Fruit fly (Drosophila melanogaster): ENCODE measurements around the gene Snap24.

Snap24 gene

DNA sequence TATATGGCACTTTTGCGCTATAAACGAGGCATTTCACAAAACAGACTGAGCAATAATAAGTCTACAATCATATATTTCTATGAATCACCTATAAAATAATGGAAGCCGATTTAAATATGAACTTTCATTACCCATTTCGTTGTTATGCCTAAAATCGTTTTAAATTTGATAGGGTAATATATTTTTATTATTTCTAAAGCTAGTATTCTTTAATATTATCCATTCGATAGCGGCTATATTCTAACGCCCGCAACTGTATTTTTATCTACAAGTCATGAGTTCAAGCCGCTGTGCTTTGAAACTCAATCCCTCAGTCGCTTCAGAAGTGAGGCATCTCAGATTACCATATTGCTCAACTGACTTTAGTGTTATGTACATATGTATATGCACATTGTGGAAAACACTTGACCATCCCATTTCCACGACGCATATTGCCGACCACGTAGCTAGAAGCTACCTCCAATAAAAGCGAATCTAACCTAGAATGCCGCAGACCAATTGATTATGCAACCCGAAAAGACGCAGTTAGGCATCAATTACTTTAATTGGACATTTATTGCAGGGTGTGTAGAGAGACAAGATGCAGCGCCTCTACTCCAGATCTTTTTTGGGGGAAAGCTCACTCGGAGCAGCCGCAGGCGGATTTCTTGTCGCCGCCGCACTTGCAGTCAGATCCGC lies 20.4 kb upstream of the Snap24 start (continued):
- no peak for TF ChIP-seq cwo (GFP tag; optimal IDR thresholded peaks at IDR 0.05)
- TF ChIP-seq CHES-1-like (GFP tag; optimal IDR thresholded peaks at IDR 0.05) = no peak
- no peak for TF ChIP-seq CG3847 (GFP tag; IDR thresholded peaks at IDR 0.05)
- peak; percentile 34 for TF ChIP-seq dmrt99B (tag; optimal IDR thresholded peaks at IDR 0.05)
- peak; percentile 25 for TF ChIP-seq CG2678 (tag; optimal IDR thresholded peaks at IDR 0.05)
- TF ChIP-seq CG11696 (GFP tag; IDR thresholded peaks at IDR 0.05) = peak; percentile 79
- no peak for TF ChIP-seq Fer2 (tag; optimal IDR thresholded peaks at IDR 0.05)
- no peak for TF ChIP-seq CG6683 (GFP tag; optimal IDR thresholded peaks at IDR 0.05)
- no peak for TF ChIP-seq bowl (GFP tag; IDR thresholded peaks at IDR 0.05)
- no peak for TF ChIP-seq BEAF-32 (GFP tag; optimal IDR thresholded peaks at IDR 0.05)
- no peak for TF ChIP-seq inv (GFP tag; IDR thresholded peaks at IDR 0.05; ENCODE audit: partially characterized antibody)
- no peak for TF ChIP-seq CG13424 (tag; optimal IDR thresholded peaks at IDR 0.05)
- TF ChIP-seq slbo (GFP tag; IDR thresholded peaks at IDR 0.05) = no peak
- TF ChIP-seq zfh1 (GFP tag; IDR thresholded peaks at IDR 0.05) = no peak
- peak; percentile 5 for TF ChIP-seq nmo (GFP tag; optimal IDR thresholded peaks at IDR 0.05)
- peak; percentile 24 for TF ChIP-seq CG2120 (GFP tag; optimal IDR thresholded peaks at IDR 0.05)
- peak; percentile 16; the same call in 1 of the 2 replicates for TF ChIP-seq Ptx1 (GFP tag; IDR thresholded peaks at IDR 0.05)
- TF ChIP-seq CG13287 (GFP tag; IDR thresholded peaks at IDR 0.05; ENCODE audit: partially characterized antibody) = no peak
- TF ChIP-seq CG15479 (GFP tag; optimal IDR thresholded peaks at IDR 0.05) = no peak
- no peak for TF ChIP-seq kah (GFP tag; optimal IDR thresholded peaks at IDR 0.05)
- no peak for TF ChIP-seq CG32772 (GFP tag; IDR thresholded peaks at IDR 0.05)
- TF ChIP-seq ci (GFP tag; IDR thresholded peaks at IDR 0.05) = no peak
- TF ChIP-seq CG11456 (GFP tag; IDR thresholded peaks at IDR 0.05) = no peak
- no peak for TF ChIP-seq abd-A (tag; optimal IDR thresholded peaks at IDR 0.05)
- TF ChIP-seq CG11085 (GFP tag; IDR thresholded peaks at IDR 0.05) = no peak
- no peak for TF ChIP-seq dati (GFP tag; IDR thresholded peaks at IDR 0.05)
- TF ChIP-seq Trl (optimal IDR thresholded peaks at IDR 0.05) = no peak
- TF ChIP-seq Trl (GFP tag; optimal IDR thresholded peaks at IDR 0.05) = no peak
- TF ChIP-seq Hr78 (GFP tag; optimal IDR thresholded peaks at IDR 0.05) = peak in 1 of 2 experiments; percentile 52
- TF ChIP-seq bcd (GFP tag; optimal IDR thresholded peaks at IDR 0.05) = no peak
- TF ChIP-seq aop (GFP tag; IDR thresholded peaks at IDR 0.05) = no peak
- TF ChIP-seq yki (optimal IDR thresholded peaks at IDR 0.05) = no peak
- TF ChIP-seq CG42726 (GFP tag; IDR thresholded peaks at IDR 0.05; ENCODE audit: partially characterized antibody) = no peak
- TF ChIP-seq corto (GFP tag; optimal IDR thresholded peaks at IDR 0.05) = no peak
- no peak for TF ChIP-seq Adf1 (GFP tag; IDR thresholded peaks at IDR 0.05)
- no peak for TF ChIP-seq CG9437 (GFP tag; optimal IDR thresholded peaks at IDR 0.05)
- TF ChIP-seq tgo (GFP tag; IDR thresholded peaks at IDR 0.05) = no peak
- no peak for TF ChIP-seq CG10366 (GFP tag; IDR thresholded peaks at IDR 0.05)
- TF ChIP-seq CG10979 (tag; optimal IDR thresholded peaks at IDR 0.05) = no peak
- TF ChIP-seq gt (GFP tag; IDR thresholded peaks at IDR 0.05) = no peak
- TF ChIP-seq bigmax (GFP tag; optimal IDR thresholded peaks at IDR 0.05) = peak; percentile 66
- no peak for TF ChIP-seq Bteb2 (GFP tag; optimal IDR thresholded peaks at IDR 0.05)
- TF ChIP-seq pita (GFP tag; optimal IDR thresholded peaks at IDR 0.05) = no peak
- no peak for TF ChIP-seq HmgZ (tag; optimal IDR thresholded peaks at IDR 0.05)
- peak; percentile 16 for TF ChIP-seq phol (tag; optimal IDR thresholded peaks at IDR 0.05)
- TF ChIP-seq zen (tag; optimal IDR thresholded peaks at IDR 0.05) = no peak
- TF ChIP-seq CG5953 (GFP tag; IDR thresholded peaks at IDR 0.05) = no peak
- TF ChIP-seq CrebB (tag; optimal IDR thresholded peaks at IDR 0.05) = no peak
- no peak for TF ChIP-seq sug (tag; optimal IDR thresholded peaks at IDR 0.05)
- no peak for TF ChIP-seq CG13296 (GFP tag; optimal IDR thresholded peaks at IDR 0.05)

All from whole organism, embryonic.